Worm (Caenorhabditis elegans): ENCODE data around the gene C06C6.9.
A peak's percentile ranks its signal among the peaks of the same experiment; 100 is the strongest.

The C06C6.9 gene

DNA sequence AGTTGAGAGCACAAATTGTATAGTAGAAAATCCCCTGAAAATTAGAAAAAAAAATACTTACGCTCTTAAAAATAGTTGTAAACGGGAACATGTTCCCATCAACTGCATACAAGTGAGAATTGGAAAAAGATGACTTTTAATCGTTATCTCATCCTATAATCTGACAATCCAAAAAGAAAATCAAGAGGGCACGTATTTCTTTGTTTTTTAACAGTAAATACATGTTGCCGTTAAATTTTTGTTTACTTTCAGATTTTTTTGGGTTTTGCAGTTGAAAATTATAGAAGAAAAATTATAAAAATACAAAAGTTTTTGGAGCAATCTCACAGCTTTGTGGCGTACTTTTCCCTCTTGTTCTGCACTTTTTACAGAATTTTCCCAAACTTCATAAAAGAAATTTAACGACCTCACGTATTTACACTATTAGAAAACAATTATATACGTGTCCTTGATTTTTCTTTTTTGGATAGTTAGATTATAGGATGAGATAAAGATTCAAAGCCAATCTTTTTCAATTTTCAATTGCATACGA is at the start of gene C06C6.9, which contains the start of gene C06C6.8:
C06C6.9 (minus strand) TSS at position 101 of the 532 bp plus-strand sequence.
C06C6.8 (plus strand) TSS at position 482 of the 532 bp plus-strand sequence.
- TF ChIP-seq nhr-28 (tag; optimal IDR thresholded peaks at IDR 0.05), result no peak
- TF ChIP-seq sem-2 (GFP tag; optimal IDR thresholded peaks at IDR 0.05), result no peak
- TF ChIP-seq blmp-1 (tag; optimal IDR thresholded peaks at IDR 0.05), result no peak
- no peak for TF ChIP-seq unc-39 (tag; optimal IDR thresholded peaks at IDR 0.05)
- TF ChIP-seq zip-8 (tag; optimal IDR thresholded peaks at IDR 0.05), result no peak
- no peak for TF ChIP-seq nhr-12 (tag; optimal IDR thresholded peaks at IDR 0.05)
- TF ChIP-seq flh-1 (GFP tag; optimal IDR thresholded peaks at IDR 0.05), result no peak

DNA sequence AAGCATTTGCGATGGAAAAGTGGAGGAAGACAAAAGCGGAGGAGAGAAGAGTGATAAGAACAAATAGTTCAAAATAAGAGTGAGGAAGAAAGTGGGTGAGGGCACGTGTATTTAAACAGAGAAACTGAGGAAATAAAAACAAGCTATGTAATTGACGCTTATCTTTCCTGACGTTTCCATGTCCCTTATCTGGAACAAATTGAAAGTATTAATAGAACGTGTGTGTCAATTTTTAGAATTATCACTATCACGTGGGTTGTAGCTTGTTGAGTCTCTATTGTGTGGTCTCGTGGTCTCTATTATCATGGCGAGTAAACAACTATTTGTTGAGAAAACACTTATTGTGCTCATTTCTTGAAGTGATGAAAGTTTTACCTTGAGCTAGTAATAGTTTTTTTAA is 49.3 kb upstream of the C06C6.9 start, which contains the start of gene T10C6.15:
T10C6.15 (minus strand) TSS at position 104 of the 400 bp plus-strand sequence.
- TF ChIP-seq ceh-83 (GFP tag; optimal IDR thresholded peaks at IDR 0.05), result no peak
- TF ChIP-seq zip-8 (tag; optimal IDR thresholded peaks at IDR 0.05), result no peak
- TF ChIP-seq nhr-28 (tag; optimal IDR thresholded peaks at IDR 0.05), result no peak
- no peak for TF ChIP-seq nhr-2 (tag; optimal IDR thresholded peaks at IDR 0.05)
- no peak for TF ChIP-seq nhr-76 (tag; optimal IDR thresholded peaks at IDR 0.05)
- TF ChIP-seq nhr-237 (tag; optimal IDR thresholded peaks at IDR 0.05), result no peak
- no peak for TF ChIP-seq mls-2 (tag; optimal IDR thresholded peaks at IDR 0.05)
- TF ChIP-seq tbx-8 (GFP tag; optimal IDR thresholded peaks at IDR 0.05), result no peak
- TF ChIP-seq lin-13 (tag; optimal IDR thresholded peaks at IDR 0.05), result no peak
- TF ChIP-seq ham-2 (GFP tag; optimal IDR thresholded peaks at IDR 0.05), result no peak
- no peak for TF ChIP-seq snpc-4 (tag; optimal IDR thresholded peaks at IDR 0.05)
- no peak for TF ChIP-seq M03D4.4 (tag; optimal IDR thresholded peaks at IDR 0.05)
- no peak for TF ChIP-seq flh-1 (GFP tag; optimal IDR thresholded peaks at IDR 0.05)
- no peak for TF ChIP-seq mab-5 (tag; optimal IDR thresholded peaks at IDR 0.05)

DNA sequence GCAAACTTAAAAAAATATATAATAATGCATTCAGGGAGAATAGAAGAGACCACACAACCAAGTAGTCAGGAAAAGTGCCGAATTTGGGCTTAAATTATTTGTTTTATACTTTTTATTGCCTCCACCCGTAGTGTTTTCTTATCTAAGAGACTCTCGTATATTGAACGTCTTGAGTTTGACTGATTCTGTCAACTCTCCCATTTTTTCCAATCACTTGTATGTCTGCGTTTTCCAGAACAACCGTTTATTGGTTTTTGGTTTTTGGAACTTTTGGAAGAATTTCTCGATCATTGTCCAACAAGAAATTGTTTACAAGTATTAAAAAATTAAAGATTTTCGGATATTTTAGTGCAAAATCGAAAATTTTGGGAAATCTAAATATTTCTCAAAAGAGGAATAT is 47.1 kb upstream of the C06C6.9 start:
- TF ChIP-seq unc-120 (tag; optimal IDR thresholded peaks at IDR 0.05; ENCODE audit: poor library complexity, severe bottlenecking), result no peak

DNA sequence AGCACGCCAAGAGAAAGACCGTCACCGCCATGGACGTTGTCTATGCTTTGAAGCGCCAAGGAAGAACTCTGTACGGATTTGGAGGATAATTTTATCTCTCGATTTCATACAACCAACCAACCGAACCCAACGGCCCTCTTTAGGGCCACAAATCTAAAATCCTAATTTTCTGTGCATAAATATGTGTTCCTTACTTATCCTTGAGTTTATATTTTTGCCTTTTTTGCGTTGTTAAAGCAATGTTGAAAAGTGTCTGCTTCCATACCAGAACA is 46.1 kb upstream of the C06C6.9 start:
- TF ChIP-seq zip-8 (tag; optimal IDR thresholded peaks at IDR 0.05) (peak; percentile 24), flh-1 (GFP tag; optimal IDR thresholded peaks at IDR 0.05) (no peak), M03D4.4 (tag; optimal IDR thresholded peaks at IDR 0.05) (no peak), sem-2 (GFP tag; optimal IDR thresholded peaks at IDR 0.05) (peak; percentile 9)

DNA sequence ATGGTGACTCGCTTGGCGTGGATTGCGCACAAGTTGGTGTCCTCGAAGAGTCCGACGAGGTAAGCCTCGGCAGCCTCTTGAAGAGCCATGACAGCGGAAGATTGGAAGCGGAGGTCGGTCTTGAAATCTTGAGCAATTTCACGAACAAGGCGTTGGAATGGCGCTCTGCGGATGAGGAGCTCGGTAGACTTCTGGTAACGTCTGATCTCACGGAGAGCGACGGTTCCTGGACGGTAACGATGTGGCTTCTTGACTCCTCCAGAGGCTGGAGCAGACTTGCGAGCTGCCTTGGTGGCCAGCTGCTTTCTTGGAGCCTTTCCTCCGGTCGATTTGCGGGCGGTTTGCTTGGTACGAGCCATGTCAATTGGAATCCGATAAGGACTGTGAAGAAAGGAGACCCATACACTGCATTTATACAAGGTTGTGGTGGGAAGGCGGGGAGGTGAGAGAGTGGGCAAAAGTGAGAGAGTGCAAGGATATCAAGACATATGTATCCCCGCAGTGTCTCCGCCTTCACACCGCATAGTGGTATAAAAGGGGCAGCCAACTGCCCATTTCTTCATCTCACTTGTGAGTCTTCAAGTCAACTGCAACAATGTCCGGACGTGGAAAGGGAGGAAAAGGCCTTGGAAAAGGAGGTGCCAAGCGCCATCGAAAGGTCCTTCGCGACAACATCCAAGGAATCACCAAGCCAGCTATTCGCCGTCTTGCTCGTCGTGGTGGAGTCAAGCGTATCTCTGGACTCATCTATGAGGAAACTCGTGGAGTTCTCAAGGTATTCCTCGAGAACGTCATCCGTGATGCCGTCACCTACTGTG is 45.6 kb upstream of the C06C6.9 start, which contains the start of the genes his-2 and his-1:
his-2 (minus strand) TSS at position 359 of the 818 bp plus-strand sequence.
his-1 (plus strand) TSS at position 596 of the 818 bp plus-strand sequence.
- TF ChIP-seq sptf-1 (tag; optimal IDR thresholded peaks at IDR 0.05), result peak; percentile 22
- TF ChIP-seq cnd-1 (tag; optimal IDR thresholded peaks at IDR 0.05), result peak; percentile 39

DNA sequence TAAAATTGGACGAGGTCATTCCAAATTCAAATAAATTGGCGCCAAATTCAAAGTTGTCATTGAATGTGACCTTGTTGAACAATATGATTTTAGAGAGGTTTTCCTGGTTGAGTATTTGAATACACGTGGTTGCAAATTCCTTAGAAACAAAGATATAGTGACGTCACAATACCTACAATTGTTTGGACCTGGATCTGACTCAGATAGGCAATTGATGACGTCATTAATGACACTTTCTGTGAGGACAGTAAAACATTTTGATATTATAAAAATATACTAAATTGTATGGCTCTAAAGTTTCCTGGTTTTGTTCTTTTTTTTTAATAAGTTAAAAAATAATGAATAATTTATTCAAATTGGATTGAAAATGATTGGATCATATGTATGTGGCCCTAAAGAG is 44.9 kb upstream of the C06C6.9 start:
- TF ChIP-seq zip-8 (tag; optimal IDR thresholded peaks at IDR 0.05) (peak; percentile 94), ceh-39 (tag; optimal IDR thresholded peaks at IDR 0.05) (peak; percentile 11), drap-1 (GFP tag; optimal IDR thresholded peaks at IDR 0.05) (no peak), pha-4 (tag; optimal IDR thresholded peaks at IDR 0.05) (no peak)

DNA sequence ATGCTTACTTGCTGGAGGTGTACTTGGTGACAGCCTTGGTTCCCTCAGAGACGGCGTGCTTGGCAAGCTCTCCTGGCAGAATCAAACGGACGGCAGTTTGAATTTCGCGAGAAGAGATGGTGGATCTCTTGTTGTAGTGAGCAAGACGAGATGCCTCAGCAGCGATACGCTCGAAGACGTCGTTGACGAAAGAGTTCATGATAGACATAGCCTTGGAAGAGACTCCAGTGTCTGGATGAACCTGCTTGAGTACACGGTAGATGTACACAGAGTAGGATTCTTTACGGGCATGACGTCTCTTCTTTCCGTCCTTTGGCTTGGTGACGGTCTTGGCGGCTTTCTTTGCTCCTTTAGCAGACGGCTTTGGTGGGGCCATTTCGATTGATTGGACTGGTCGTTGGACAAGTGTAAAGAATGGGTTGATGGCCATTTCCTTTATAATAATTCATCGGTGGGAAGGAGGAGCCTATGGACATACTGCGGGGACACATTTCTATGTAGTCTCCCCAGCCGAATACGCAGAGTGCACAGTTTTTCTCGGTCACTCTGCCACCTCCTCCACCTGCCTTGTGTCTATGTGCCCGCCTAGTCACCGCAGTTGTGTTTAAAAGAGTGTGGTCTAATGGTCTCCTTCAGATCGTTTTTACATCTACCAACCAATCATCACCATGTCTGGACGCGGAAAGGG is 43.7 kb upstream of the C06C6.9 start, which contains the start of the genes his-4 and his-3:
his-4 (minus strand) TSS at position 376 of the 688 bp plus-strand sequence.
his-3 (plus strand) TSS at position 669 of the 688 bp plus-strand sequence.
- TF ChIP-seq lin-13 (tag; optimal IDR thresholded peaks at IDR 0.05), result peak; percentile 96
- peak; percentile 32 for TF ChIP-seq zip-8 (tag; optimal IDR thresholded peaks at IDR 0.05)
- peak; percentile 86 for TF ChIP-seq ceh-39 (tag; optimal IDR thresholded peaks at IDR 0.05)
- peak; percentile 43 for TF ChIP-seq lsy-2 (tag; optimal IDR thresholded peaks at IDR 0.05)
- TF ChIP-seq mep-1 (tag; optimal IDR thresholded peaks at IDR 0.05), result peak; percentile 57
- TF ChIP-seq ztf-11 (tag; optimal IDR thresholded peaks at IDR 0.05), result peak; percentile 94
- peak; percentile 13 for TF ChIP-seq unc-62 (GFP tag; optimal IDR thresholded peaks at IDR 0.05)
- peak; percentile 86 for TF ChIP-seq cnd-1 (tag; optimal IDR thresholded peaks at IDR 0.05)
- TF ChIP-seq sptf-1 (tag; optimal IDR thresholded peaks at IDR 0.05), result peak; percentile 24
- TF ChIP-seq M03D4.4 (tag; optimal IDR thresholded peaks at IDR 0.05), result peak; percentile 26
- peak; percentile 62 for TF ChIP-seq nhr-2 (tag; optimal IDR thresholded peaks at IDR 0.05)
- peak; percentile 87 for TF ChIP-seq pha-4 (tag; optimal IDR thresholded peaks at IDR 0.05)
- peak; percentile 81 for TF ChIP-seq drap-1 (GFP tag; optimal IDR thresholded peaks at IDR 0.05)
